Worm (Caenorhabditis elegans): Measurements from ENCODE around the gene ZK809.9.

- no peak for TF ChIP-seq zip-4 (GFP tag; optimal IDR thresholded peaks at IDR 0.05)
- no peak for TF ChIP-seq nhr-28 (tag; optimal IDR thresholded peaks at IDR 0.05)
- no peak for TF ChIP-seq sptf-1 (tag; optimal IDR thresholded peaks at IDR 0.05)
- no peak for TF ChIP-seq tbx-2 (tag; optimal IDR thresholded peaks at IDR 0.05)
- no peak for TF ChIP-seq efl-1 (optimal IDR thresholded peaks at IDR 0.05)
- TF ChIP-seq efl-1 (GFP tag; optimal IDR thresholded peaks at IDR 0.05 in 1 of 2), result peak in 1 of 2 experiments; percentile 72
- no peak for TF ChIP-seq ztf-4 (tag; optimal IDR thresholded peaks at IDR 0.05)
- no peak for TF ChIP-seq egl-13 (tag; optimal IDR thresholded peaks at IDR 0.05)
Measured at ce11 chrIV:11656144-11656780, 8.8 kb upstream of the ZK809.9 start, which contains the start of gene ZK809.5.

Measured in whole organism, L1 larva.